Fruit fly (Drosophila melanogaster) whole organism, pupa: Measurements from ENCODE around the gene ATPsynCF6.
A peak's percentile ranks its signal among the peaks of the same experiment; 100 is the strongest.

ENCODE experiments used
- CG10348 ChIP-seq: fragments of 200-800 bp; sonication (Bioruptor generic); IDR thresholded peaks from 2 replicates; pipeline ENCODE4 v1.3.6; 2022; ENCODE audit warnings: missing biosample characterization, missing genetic modification characterization
- CG12605 ChIP-seq: fragments of 200-800 bp; sonication (Bioruptor generic); IDR thresholded peaks from 2 replicates; pipeline ENCODE4 v1.3.6; 2022; ENCODE audit warnings: missing biosample characterization, missing genetic modification characterization
- CG13204 ChIP-seq: fragments of 200-800 bp; sonication (Bioruptor generic); optimal IDR thresholded peaks from 2 replicates; lab custom pipeline; 2018; ENCODE audit warnings: missing biosample characterization, mild to moderate bottlenecking, missing genetic modification characterization, moderate library complexity
- CG14655 ChIP-seq: fragments of 200-800 bp; sonication (Bioruptor generic); optimal IDR thresholded peaks from 3 replicates; lab custom pipeline; 2017; ENCODE audit warnings: mild to moderate bottlenecking, missing biosample characterization, missing genetic modification reagents, missing genetic modification characterization
- CG15710 ChIP-seq: fragments of 200-800 bp; sonication (Bioruptor generic); optimal IDR thresholded peaks from 2 replicates; lab custom pipeline; 2018; ENCODE audit warnings: missing biosample characterization, mild to moderate bottlenecking, missing genetic modification characterization, moderate library complexity
- CG17806 ChIP-seq: fragments of 200-800 bp; sonication (Bioruptor generic); optimal IDR thresholded peaks from 2 replicates; lab custom pipeline; 2018; ENCODE audit warnings: missing biosample characterization, mild to moderate bottlenecking, missing genetic modification characterization, moderate library complexity
- CG32121 ChIP-seq: fragments of 200-800 bp; sonication (Bioruptor generic); IDR thresholded peaks from 2 replicates; pipeline ENCODE4 v1.3.6; 2022; ENCODE audit warnings: missing biosample characterization, missing genetic modification characterization
- CG34367 ChIP-seq: fragments of 200-800 bp; sonication (Bioruptor generic); optimal IDR thresholded peaks from 2 replicates; lab custom pipeline; 2018; ENCODE audit warnings: missing biosample characterization, mild to moderate bottlenecking, missing genetic modification characterization
- CG4496 ChIP-seq: fragments of 200-800 bp; sonication (Bioruptor generic); IDR thresholded peaks from 3 replicates; pipeline ENCODE4 v1.3.6; 2022; ENCODE audit warnings: missing biosample characterization, missing genetic modification characterization
- CG8159 ChIP-seq: fragments of 200-800 bp; sonication (Bioruptor generic); optimal IDR thresholded peaks from 3 replicates; lab custom pipeline; 2018; ENCODE audit warnings: missing biosample characterization, mild to moderate bottlenecking, missing genetic modification characterization, moderate library complexity
- CG8301 ChIP-seq: fragments of 200-800 bp; sonication (Bioruptor generic); optimal IDR thresholded peaks from 2 replicates; lab custom pipeline; 2018; ENCODE audit warnings: missing biosample characterization, mild to moderate bottlenecking, missing genetic modification characterization
- CG9948 ChIP-seq: fragments of 200-800 bp; sonication (Bioruptor generic); optimal IDR thresholded peaks from 2 replicates; lab custom pipeline; 2018; ENCODE audit warnings: missing biosample characterization, mild to moderate bottlenecking, missing genetic modification characterization, moderate library complexity
- D1 ChIP-seq: fragments of 200-800 bp; sonication (Bioruptor generic); optimal IDR thresholded peaks from 2 replicates; lab custom pipeline; 2018; ENCODE audit warnings: missing biosample characterization, mild to moderate bottlenecking, missing genetic modification characterization, moderate library complexity
- EcR ChIP-seq: fragments of 200-800 bp; sonication (Bioruptor generic); optimal IDR thresholded peaks from 3 replicates; lab custom pipeline; 2019; ENCODE audit warnings: missing biosample characterization, missing genetic modification characterization, mild to moderate bottlenecking, moderate library complexity, missing genetic modification reagents
- Ets98B ChIP-seq: fragments of 200-800 bp; sonication (Bioruptor generic); IDR thresholded peaks from 2 replicates; pipeline ENCODE4 v1.3.6; 2022; ENCODE audit warnings: missing biosample characterization, missing genetic modification characterization
- Pif1A ChIP-seq: fragments of 200-800 bp; sonication (Bioruptor generic); optimal IDR thresholded peaks from 3 replicates; lab custom pipeline; 2016; ENCODE audit warnings: missing biosample characterization, missing genetic modification characterization
- Pif1B ChIP-seq: fragments of 200-800 bp; sonication (Bioruptor generic); optimal IDR thresholded peaks from 3 replicates; lab custom pipeline; 2016; ENCODE audit warnings: missing biosample characterization, missing genetic modification characterization
- Snoo ChIP-seq: fragments of 200-800 bp; sonication (Bioruptor generic); optimal IDR thresholded peaks from 3 replicates; lab custom pipeline; 2017; ENCODE audit warnings: missing biosample characterization, mild to moderate bottlenecking, missing genetic modification characterization, inconsistent platforms
- fd96Ca ChIP-seq: fragments of 200-800 bp; sonication (Bioruptor generic); IDR thresholded peaks from 3 replicates; pipeline ENCODE4 v1.3.6; 2022; ENCODE audit warnings: missing biosample characterization, missing genetic modification characterization
- gl ChIP-seq: fragments of 200-800 bp; sonication (Bioruptor generic); optimal IDR thresholded peaks from 2 replicates; lab custom pipeline; 2018; ENCODE audit warnings: missing biosample characterization, mild to moderate bottlenecking, missing genetic modification characterization
- rn ChIP-seq: fragments of 200-800 bp; sonication (Bioruptor generic); IDR thresholded peaks from 2 replicates; pipeline ENCODE4 v1.3.6; 2022; ENCODE audit warnings: missing biosample characterization, missing genetic modification characterization

Gene ATPsynCF6

dm6 chr3R:23383723-23384122 is 27.9 kb upstream of the ATPsynCF6 start:
- TF ChIP-seq CG4496 (0 out of 3 replicates have a peak, but pooled peaks have one; percentile 38), Snoo (tag; lab: Kevin White, UChicago) (no peak)

- TF ChIP-seq CG4496 (no peak), CG32121 (GFP tag; lab: Robert Waterston, UW) (no peak), CG15710 (no peak), CG8159 (tag; lab: Kevin White, UChicago) (no peak), CG12605 (GFP tag; lab: Robert Waterston, UW) (no peak), fd96Ca (GFP tag; lab: Robert Waterston, UW) (0 out of 3 replicates have a peak, but pooled peaks have one; percentile 28), CG8301 (tag; lab: Kevin White, UChicago) (no peak)
These were observed 21.4 kb upstream of the ATPsynCF6 start for dm6 chr3R:23377288-23377687.

- peak; percentile 81 for TF ChIP-seq CG12605 (GFP tag; lab: Robert Waterston, UW)
- TF ChIP-seq CG8301 (tag; lab: Kevin White, UChicago) = peak; percentile 19
- peak; percentile 87 for TF ChIP-seq CG4496
- peak; percentile 22 for TF ChIP-seq CG8159 (tag; lab: Kevin White, UChicago)
- TF ChIP-seq CG13204 = peak; percentile 23
- TF ChIP-seq CG9948 = no peak
- peak; percentile 46 for TF ChIP-seq gl (tag; lab: Kevin White, UChicago)
- peak; percentile 76 for TF ChIP-seq Pif1A (GFP tag; lab: Kevin White, UChicago)
- peak; percentile 74; the same call in 2 of the 3 replicates for TF ChIP-seq fd96Ca (GFP tag; lab: Robert Waterston, UW)
- TF ChIP-seq CG14655 (GFP tag; lab: Kevin White, UChicago) = peak; percentile 30
- TF ChIP-seq CG17806 (tag; lab: Kevin White, UChicago) = peak; percentile 20
- TF ChIP-seq Pif1B (GFP tag; lab: Kevin White, UChicago) = peak; percentile 51
- no peak for TF ChIP-seq D1 (tag; lab: Kevin White, UChicago)
- peak; percentile 84 for TF ChIP-seq Ets98B (GFP tag; lab: Robert Waterston, UW)
- no peak for TF ChIP-seq EcR (GFP tag; lab: Kevin White, UChicago)
- peak; percentile 51 for TF ChIP-seq rn
- peak; percentile 10 for TF ChIP-seq CG15710
- TF ChIP-seq CG10348 = no peak
- peak; percentile 89 for TF ChIP-seq CG32121 (GFP tag; lab: Robert Waterston, UW)
- no peak for TF ChIP-seq CG34367 (tag; lab: Kevin White, UChicago)
- peak; percentile 57 for TF ChIP-seq Snoo (tag; lab: Kevin White, UChicago)
These were observed 18.4 kb upstream of the ATPsynCF6 start for dm6 chr3R:23374290-23374689.

dm6 chr3R:23373403-23373802 is 17.5 kb upstream of the ATPsynCF6 start, which contains the start of gene CG42828:
Gene CG42828, plus strand, starts transcription at chr3R:23373703.
- TF ChIP-seq CG8301 (tag; lab: Kevin White, UChicago) (no peak), rn (no peak), CG10348 (no peak), CG8159 (tag; lab: Kevin White, UChicago) (no peak), CG17806 (tag; lab: Kevin White, UChicago) (no peak), CG4496 (no peak), CG9948 (no peak)

- TF ChIP-seq Snoo (tag; lab: Kevin White, UChicago) = no peak
These were observed 16.8 kb upstream of the ATPsynCF6 start, which contains the start of gene CG42827 for dm6 chr3R:23372624-23373023. Gene CG42827, plus strand, starts transcription at chr3R:23372924.

dm6 chr3R:23368235-23368634 is 12.4 kb upstream of the ATPsynCF6 start:
- no peak for TF ChIP-seq gl (tag; lab: Kevin White, UChicago)
- TF ChIP-seq rn = no peak
- TF ChIP-seq Ets98B (GFP tag; lab: Robert Waterston, UW) = no peak
- 0 out of 3 replicates have a peak, but pooled peaks have one; percentile 39 for TF ChIP-seq fd96Ca (GFP tag; lab: Robert Waterston, UW)
- TF ChIP-seq CG8159 (tag; lab: Kevin White, UChicago) = peak; percentile 8
- TF ChIP-seq CG13204 = no peak
- TF ChIP-seq CG10348 = no peak
- no peak for TF ChIP-seq CG32121 (GFP tag; lab: Robert Waterston, UW)
- no peak for TF ChIP-seq EcR (GFP tag; lab: Kevin White, UChicago)
- peak; percentile 44 for TF ChIP-seq CG8301 (tag; lab: Kevin White, UChicago)
- peak; percentile 25 for TF ChIP-seq CG9948
- TF ChIP-seq CG14655 (GFP tag; lab: Kevin White, UChicago) = peak; percentile 60
- TF ChIP-seq CG15710 = peak; percentile 11
- no peak for TF ChIP-seq Snoo (tag; lab: Kevin White, UChicago)
- peak; percentile 43 for TF ChIP-seq Pif1A (GFP tag; lab: Kevin White, UChicago)
- TF ChIP-seq CG4496 = no peak
- TF ChIP-seq CG34367 (tag; lab: Kevin White, UChicago) = peak; percentile 10
- TF ChIP-seq Pif1B (GFP tag; lab: Kevin White, UChicago) = peak; percentile 7
- TF ChIP-seq CG17806 (tag; lab: Kevin White, UChicago) = no peak
- TF ChIP-seq CG12605 (GFP tag; lab: Robert Waterston, UW) = no peak
- TF ChIP-seq D1 (tag; lab: Kevin White, UChicago) = no peak

dm6 chr3R:23367540-23367939 is 11.7 kb upstream of the ATPsynCF6 start:
- TF ChIP-seq Pif1B (GFP tag; lab: Kevin White, UChicago) = no peak
- peak; percentile 0 for TF ChIP-seq Pif1A (GFP tag; lab: Kevin White, UChicago)
- no peak for TF ChIP-seq CG15710
- no peak for TF ChIP-seq gl (tag; lab: Kevin White, UChicago)
- TF ChIP-seq CG13204 = no peak
- TF ChIP-seq CG8159 (tag; lab: Kevin White, UChicago) = no peak
- no peak for TF ChIP-seq CG10348
- no peak for TF ChIP-seq fd96Ca (GFP tag; lab: Robert Waterston, UW)
- TF ChIP-seq D1 (tag; lab: Kevin White, UChicago) = no peak
- peak; percentile 58 for TF ChIP-seq CG14655 (GFP tag; lab: Kevin White, UChicago)
- TF ChIP-seq CG12605 (GFP tag; lab: Robert Waterston, UW) = no peak
- no peak for TF ChIP-seq CG34367 (tag; lab: Kevin White, UChicago)
- peak; percentile 43 for TF ChIP-seq Ets98B (GFP tag; lab: Robert Waterston, UW)
- no peak for TF ChIP-seq rn
- TF ChIP-seq CG17806 (tag; lab: Kevin White, UChicago) = no peak
- no peak for TF ChIP-seq Snoo (tag; lab: Kevin White, UChicago)
- TF ChIP-seq CG8301 (tag; lab: Kevin White, UChicago) = peak; percentile 53
- TF ChIP-seq CG32121 (GFP tag; lab: Robert Waterston, UW) = no peak
- TF ChIP-seq CG4496 = peak; percentile 57; the same call in 2 of the 3 replicates
